Fruit fly (Drosophila melanogaster): ENCODE measurements around the gene Gnpnat.

DNA sequence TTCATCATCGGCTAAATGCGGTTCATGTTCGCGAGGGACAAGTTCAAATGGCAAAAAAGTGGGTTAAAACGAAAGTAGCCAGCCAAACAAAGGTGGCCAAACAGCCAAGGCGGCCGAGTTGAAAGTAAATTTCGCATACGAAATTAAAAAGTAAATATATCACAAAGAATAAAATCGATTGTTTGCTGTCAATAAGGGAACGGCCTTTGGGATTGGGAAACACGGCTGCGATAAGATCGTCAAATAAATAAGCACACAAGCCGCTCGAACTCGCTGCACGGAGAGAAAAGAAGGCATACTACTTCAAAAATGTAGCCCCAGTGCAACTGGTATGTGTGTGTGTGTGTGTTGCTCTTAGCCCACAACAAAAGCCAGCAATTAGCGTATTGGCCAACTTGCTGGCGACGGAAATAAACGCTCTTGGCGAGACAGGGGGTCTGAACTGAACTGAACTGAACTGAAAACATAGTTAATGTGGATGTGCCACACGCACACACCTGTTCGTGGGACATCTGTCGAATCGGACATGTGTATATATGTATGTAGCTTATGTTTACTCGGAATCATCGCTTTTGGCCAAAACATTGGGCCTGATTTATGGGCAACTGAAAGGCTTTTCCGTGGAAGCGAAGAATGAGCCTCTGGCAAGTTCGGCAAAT, 49.9 kb downstream of the Gnpnat start:
- TF ChIP-seq ttk (optimal IDR thresholded peaks at IDR 0.05) (no peak), Sin3A (optimal IDR thresholded peaks at IDR 0.05) (no peak), Myc (optimal IDR thresholded peaks at IDR 0.05) (no peak), psq (optimal IDR thresholded peaks at IDR 0.05) (no peak), insv (optimal IDR thresholded peaks at IDR 0.05) (no peak), h (optimal IDR thresholded peaks at IDR 0.05) (no peak)

Data from Kc167 (cell line).